Fruit fly (Drosophila melanogaster) whole organism, embryonic: ENCODE results near the gene tyn.

Experiments
- B-H2 ChIP-seq: fragments of 200-800 bp; sonication (Bioruptor generic); optimal IDR thresholded peaks from 2 replicates; lab custom pipeline; 2018; ENCODE audit warnings: missing biosample characterization, mild to moderate bottlenecking, missing genetic modification characterization
- BEAF-32 ChIP-seq: fragments of 200-800 bp; sonication (Bioruptor generic); optimal IDR thresholded peaks from 3 replicates; lab custom pipeline; 2017; ENCODE audit warnings: missing biosample characterization, missing genetic modification characterization, mild to moderate bottlenecking, moderate library complexity, missing genetic modification reagents
- Bdp1 ChIP-seq: fragments of 200-800 bp; sonication (Bioruptor generic); optimal IDR thresholded peaks from 3 replicates; lab custom pipeline; 2016; ENCODE audit warnings: missing biosample characterization, missing genetic modification characterization
- BtbVII ChIP-seq: fragments of 200-800 bp; sonication (Bioruptor generic); optimal IDR thresholded peaks from 3 replicates; lab custom pipeline; 2017; ENCODE audit warnings: missing biosample characterization, mild to moderate bottlenecking, missing genetic modification characterization
- Bteb2 ChIP-seq: fragments of 200-800 bp; sonication (Bioruptor generic); optimal IDR thresholded peaks from 2 replicates; lab custom pipeline; 2016; ENCODE audit warnings: missing biosample characterization, missing genetic modification characterization
- CG10979 ChIP-seq: fragments of 200-800 bp; sonication (Bioruptor generic); optimal IDR thresholded peaks from 2 replicates; lab custom pipeline; 2018; ENCODE audit warnings: missing biosample characterization, mild to moderate bottlenecking, missing genetic modification characterization, moderate library complexity
- CG11247 ChIP-seq: fragments of 200-800 bp; sonication (Bioruptor generic); IDR thresholded peaks from 2 replicates; pipeline ENCODE4 v1.3.6; 2022; ENCODE audit warnings: missing biosample characterization, missing genetic modification characterization
- CG12155 ChIP-seq: fragments of 200-800 bp; sonication (Bioruptor generic); optimal IDR thresholded peaks from 3 replicates; lab custom pipeline; 2016; ENCODE audit warnings: missing biosample characterization, missing genetic modification characterization
- CG12219 ChIP-seq: fragments of 200-800 bp; sonication (Bioruptor generic); optimal IDR thresholded peaks from 3 replicates; lab custom pipeline; 2018; ENCODE audit warnings: missing biosample characterization, mild to moderate bottlenecking, missing genetic modification characterization
- CG12299 ChIP-seq: fragments of 200-800 bp; sonication (Bioruptor generic); optimal IDR thresholded peaks from 2 replicates; lab custom pipeline; 2018; ENCODE audit warnings: missing biosample characterization, mild to moderate bottlenecking, missing genetic modification characterization
- CG12744 ChIP-seq: fragments of 200-800 bp; sonication (Bioruptor generic); optimal IDR thresholded peaks from 2 replicates; lab custom pipeline; 2016; ENCODE audit warnings: missing biosample characterization, missing genetic modification characterization
- CG13296 ChIP-seq: fragments of 200-800 bp; sonication (Bioruptor generic); optimal IDR thresholded peaks from 3 replicates; lab custom pipeline; 2018; ENCODE audit warnings: missing biosample characterization, mild to moderate bottlenecking, missing genetic modification characterization
- CG14050 ChIP-seq: fragments of 200-800 bp; sonication (Bioruptor generic); IDR thresholded peaks from 3 replicates; pipeline ENCODE4 v1.3.6; 2022; ENCODE audit warnings: missing biosample characterization, missing genetic modification characterization
- CG14667 ChIP-seq: fragments of 200-800 bp; sonication (Bioruptor generic); IDR thresholded peaks from 2 replicates; pipeline ENCODE4 v1.3.6; 2022; ENCODE audit warnings: missing biosample characterization, missing genetic modification characterization
- CG15073 ChIP-seq: fragments of 200-800 bp; sonication (Bioruptor generic); optimal IDR thresholded peaks from 2 replicates; lab custom pipeline; 2016; ENCODE audit warnings: missing biosample characterization, missing genetic modification characterization
- CG17359 ChIP-seq: fragments of 200-800 bp; sonication (Bioruptor generic); optimal IDR thresholded peaks from 3 replicates; lab custom pipeline; 2018; ENCODE audit warnings: missing biosample characterization, mild to moderate bottlenecking, missing genetic modification characterization, moderate library complexity
- CG17385 ChIP-seq: fragments of 200-800 bp; sonication (Bioruptor generic); optimal IDR thresholded peaks from 3 replicates; lab custom pipeline; 2018; ENCODE audit warnings: missing biosample characterization, mild to moderate bottlenecking, missing genetic modification characterization
- CG2678 ChIP-seq: fragments of 200-800 bp; sonication (Bioruptor generic); optimal IDR thresholded peaks from 3 replicates; lab custom pipeline; 2019; ENCODE audit warnings: missing biosample characterization, mild to moderate bottlenecking, missing genetic modification characterization, moderate library complexity
- CG30431 ChIP-seq: fragments of 200-800 bp; sonication (Bioruptor generic); optimal IDR thresholded peaks from 2 replicates; lab custom pipeline; 2017; ENCODE audit warnings: missing biosample characterization, missing genetic modification characterization
- CG32767 ChIP-seq: fragments of 200-800 bp; sonication (Bioruptor generic); IDR thresholded peaks from 2 replicates; pipeline ENCODE4 v1.3.6; 2022; ENCODE audit warnings: missing biosample characterization, missing genetic modification characterization
- CG4730 ChIP-seq: fragments of 200-800 bp; sonication (Bioruptor generic); IDR thresholded peaks from 2 replicates; pipeline ENCODE4 v1.3.6; 2022; ENCODE audit warnings: missing biosample characterization, missing genetic modification characterization
- CG6854 ChIP-seq: fragments of 200-800 bp; sonication (Bioruptor generic); optimal IDR thresholded peaks from 3 replicates; lab custom pipeline; 2017; ENCODE audit warnings: missing biosample characterization, mild to moderate bottlenecking, missing genetic modification characterization
- CG7357 ChIP-seq: fragments of 200-800 bp; sonication (Bioruptor generic); IDR thresholded peaks from 3 replicates; pipeline ENCODE4 v1.3.6; 2022; ENCODE audit warnings: missing biosample characterization, missing genetic modification characterization
- CG8924 ChIP-seq: fragments of 200-800 bp; optimal IDR thresholded peaks from 3 replicates; lab custom pipeline; 2019; ENCODE audit warnings: missing biosample characterization, mild to moderate bottlenecking, missing genetic modification characterization, moderate library complexity
- Camta ChIP-seq: fragments of 200-800 bp; sonication (Bioruptor generic); optimal IDR thresholded peaks from 2 replicates; lab custom pipeline; 2016; ENCODE audit warnings: missing biosample characterization, missing genetic modification characterization
- H2.0 ChIP-seq: fragments of 200-800 bp; sonication (Bioruptor generic); IDR thresholded peaks from 2 replicates; pipeline ENCODE4 v1.3.6; 2022; ENCODE audit warnings: missing biosample characterization, missing genetic modification characterization
- HmgZ ChIP-seq: fragments of 200-800 bp; sonication (Bioruptor generic); optimal IDR thresholded peaks from 2 replicates; lab custom pipeline; 2018; ENCODE audit warnings: missing biosample characterization, mild to moderate bottlenecking, missing genetic modification characterization
- Myb ChIP-seq: fragments of 200-800 bp; sonication (Bioruptor generic); optimal IDR thresholded peaks from 2 replicates; lab custom pipeline; 2016; ENCODE audit warnings: missing biosample characterization, missing genetic modification characterization
- Neu2 ChIP-seq: fragments of 200-800 bp; sonication (Bioruptor generic); optimal IDR thresholded peaks from 3 replicates; lab custom pipeline; 2016; ENCODE audit warnings: missing biosample characterization, missing genetic modification characterization, borderline replicate concordance
- TFAM ChIP-seq: fragments of 200-800 bp; sonication (Bioruptor generic); optimal IDR thresholded peaks from 2 replicates; lab custom pipeline; 2017; ENCODE audit warnings: missing biosample characterization, missing genetic modification characterization, inconsistent platforms
- caup ChIP-seq: fragments of 200-800 bp; sonication (Bioruptor generic); optimal IDR thresholded peaks from 3 replicates; lab custom pipeline; 2017; ENCODE audit warnings: missing biosample characterization, mild to moderate bottlenecking, missing genetic modification characterization, moderate library complexity; ENCODE audit not compliant: severe bottlenecking
- crc ChIP-seq: fragments of 200-800 bp; sonication (Bioruptor generic); optimal IDR thresholded peaks from 2 replicates; lab custom pipeline; 2016; ENCODE audit warnings: missing biosample characterization, missing genetic modification characterization
- croc ChIP-seq: fragments of 200-800 bp; sonication (Bioruptor generic); conservative IDR thresholded peaks from 3 replicates; pipeline ENCODE4 v1.3.6; 2022; ENCODE audit warnings: missing biosample characterization, missing genetic modification characterization
- emc ChIP-seq: fragments of 200-800 bp; sonication (Bioruptor generic); optimal IDR thresholded peaks from 2 replicates; lab custom pipeline; 2016; ENCODE audit warnings: missing biosample characterization, missing genetic modification characterization
- ems ChIP-seq: fragments of 200-800 bp; sonication (Bioruptor generic); optimal IDR thresholded peaks from 3 replicates; lab custom pipeline; 2016; ENCODE audit warnings: missing biosample characterization, missing genetic modification characterization
- en ChIP-seq: fragments of 200-800 bp; sonication (Bioruptor generic); optimal IDR thresholded peaks from 2 replicates; lab custom pipeline; 2016; ENCODE audit warnings: missing biosample characterization, missing genetic modification characterization
- gro ChIP-seq: fragments of 200-800 bp; sonication (Bioruptor generic); optimal IDR thresholded peaks from 2 replicates; lab custom pipeline; 2016; ENCODE audit warnings: missing biosample characterization, missing genetic modification characterization
- gt ChIP-seq: fragments of 200-800 bp; sonication (Bioruptor generic); IDR thresholded peaks from 2 replicates; pipeline ENCODE4 v1.3.6; 2022; ENCODE audit warnings: missing biosample characterization, missing genetic modification characterization
- luna ChIP-seq: fragments of 200-800 bp; sonication (Bioruptor generic); optimal IDR thresholded peaks from 2 replicates; lab custom pipeline; 2016; ENCODE audit warnings: missing biosample characterization, missing genetic modification characterization
- nerfin-1 ChIP-seq: fragments of 200-800 bp; sonication (Bioruptor generic); optimal IDR thresholded peaks from 3 replicates; lab custom pipeline; 2019; ENCODE audit warnings: missing biosample characterization, mild to moderate bottlenecking, missing genetic modification characterization, moderate library complexity
- oc ChIP-seq: fragments of 200-800 bp; sonication (Bioruptor generic); optimal IDR thresholded peaks from 2 replicates; lab custom pipeline; 2018; ENCODE audit warnings: missing biosample characterization, mild to moderate bottlenecking, missing genetic modification characterization, moderate library complexity
- pho ChIP-seq: fragments of 200-800 bp; sonication (Bioruptor generic); optimal IDR thresholded peaks from 2 replicates; lab custom pipeline; 2016; ENCODE audit warnings: missing biosample characterization, missing genetic modification characterization
- psq ChIP-seq: fragments of 200-800 bp; sonication (Bioruptor generic); optimal IDR thresholded peaks from 2 replicates; lab custom pipeline; 2017; ENCODE audit warnings: missing biosample characterization, missing genetic modification characterization
- repo ChIP-seq: fragments of 200-800 bp; sonication (Bioruptor generic); optimal IDR thresholded peaks from 2 replicates; lab custom pipeline; 2016; ENCODE audit warnings: missing biosample characterization, missing genetic modification characterization
- rib ChIP-seq: fragments of 200-800 bp; sonication (Bioruptor generic); IDR thresholded peaks from 2 replicates; pipeline ENCODE4 v1.3.6; 2022; ENCODE audit warnings: missing biosample characterization, missing genetic modification characterization
- run ChIP-seq: fragments of 200-800 bp; sonication (Bioruptor generic); optimal IDR thresholded peaks from 3 replicates; lab custom pipeline; 2018; ENCODE audit warnings: missing biosample characterization, mild to moderate bottlenecking, missing genetic modification characterization
- schlank ChIP-seq: fragments of 200-800 bp; sonication (Bioruptor generic); optimal IDR thresholded peaks from 2 replicates; lab custom pipeline; 2018; ENCODE audit warnings: missing biosample characterization, mild to moderate bottlenecking, missing genetic modification characterization
- shn ChIP-seq: fragments of 200-800 bp; sonication (Bioruptor generic); optimal IDR thresholded peaks from 3 replicates; lab custom pipeline; 2016; ENCODE audit warnings: missing biosample characterization, missing genetic modification characterization
- ssp ChIP-seq: fragments of 200-800 bp; sonication (Bioruptor generic); IDR thresholded peaks from 2 replicates; pipeline ENCODE4 v1.3.6; 2022; ENCODE audit warnings: missing biosample characterization, missing genetic modification characterization
- tgo ChIP-seq: fragments of 200-800 bp; sonication (Bioruptor generic); IDR thresholded peaks from 3 replicates; pipeline ENCODE4 v1.3.6; 2022; ENCODE audit warnings: missing biosample characterization, missing genetic modification characterization
- ttk ChIP-seq: fragments of 200-800 bp; sonication (Bioruptor generic); IDR thresholded peaks from 2 replicates; pipeline ENCODE4 v2.1.2; 2022; ENCODE audit warnings: missing biosample characterization, missing genetic modification characterization
- tx ChIP-seq: fragments of 200-800 bp; sonication (Bioruptor generic); optimal IDR thresholded peaks from 2 replicates; lab custom pipeline; 2016; ENCODE audit warnings: missing biosample characterization, missing genetic modification characterization
- zfh2 ChIP-seq: fragments of 200-800 bp; sonication (Bioruptor generic); optimal IDR thresholded peaks from 2 replicates; lab custom pipeline; 2016; ENCODE audit warnings: missing biosample characterization, missing genetic modification characterization

Gene tyn

DNA sequence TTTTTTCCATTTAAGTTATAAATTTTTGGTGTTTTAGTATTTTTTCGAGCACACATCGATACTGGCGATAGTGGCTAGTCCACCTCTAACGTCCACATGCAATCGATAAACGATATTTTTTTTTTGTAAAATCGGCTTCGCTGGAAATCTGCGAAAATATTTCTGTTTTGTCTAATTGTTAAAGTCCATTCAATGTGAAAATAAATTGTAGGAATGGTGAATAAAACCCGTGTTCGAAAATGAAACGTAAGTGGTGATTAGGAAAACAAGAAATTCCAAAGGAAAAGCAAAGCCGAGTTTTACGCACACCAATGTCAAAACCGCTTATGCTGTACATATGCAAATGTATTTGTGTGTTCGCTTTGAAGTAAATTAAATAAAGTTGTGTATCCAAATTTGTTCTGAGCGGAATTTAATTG lies 12.8 kb upstream of the tyn start, which contains the start of gene RhoGAP1A (continued):
- TF ChIP-seq CG8924 (tag; lab: Kevin White, UChicago) (peak; percentile 10), CG14050 (GFP tag; lab: Robert Waterston, UW) (no peak), CG12155 (no peak), HmgZ (tag; lab: Kevin White, UChicago) (peak; percentile 45), tx (no peak), rib (GFP tag; lab: Robert Waterston, UW) (no peak), CG32767 (GFP tag; lab: Robert Waterston, UW) (no peak), zfh2 (peak; percentile 16), CG17359 (tag; lab: Kevin White, UChicago) (no peak), CG13296 (GFP tag; lab: Kevin White, UChicago) (no peak), schlank (tag; lab: Kevin White, UChicago) (no peak), BEAF-32 (peak; percentile 79), tgo (GFP tag; lab: Robert Waterston, UW) (no peak), nerfin-1 (no peak), B-H2 (GFP tag; lab: Kevin White, UChicago) (no peak), luna (GFP tag; lab: Kevin White, UChicago) (no peak), gro (GFP tag; lab: Kevin White, UChicago) (no peak), croc (GFP tag; lab: Robert Waterston, UW) (no peak), TFAM (GFP tag; lab: Kevin White, UChicago) (no peak), ems (GFP tag; lab: Kevin White, UChicago) (no peak), Neu2 (GFP tag; lab: Kevin White, UChicago) (no peak), pho (GFP tag; lab: Kevin White, UChicago) (no peak), CG12744 (GFP tag; lab: Kevin White, UChicago) (no peak), CG12219 (GFP tag; lab: Kevin White, UChicago) (no peak), CG4730 (GFP tag; lab: Robert Waterston, UW) (no peak), run (tag; lab: Kevin White, UChicago) (no peak), CG14667 (GFP tag; lab: Robert Waterston, UW) (no peak), Myb (GFP tag; lab: Kevin White, UChicago) (peak; percentile 34), shn (no peak), CG12299 (tag; lab: Kevin White, UChicago) (no peak), ssp (no peak), en (GFP tag; lab: Kevin White, UChicago) (no peak), CG10979 (tag; lab: Kevin White, UChicago) (no peak), H2.0 (no peak), psq (no peak), ttk (GFP tag; lab: Robert Waterston, UW) (no peak), CG15073 (GFP tag; lab: Kevin White, UChicago) (no peak), Bdp1 (GFP tag; lab: Kevin White, UChicago) (no peak), CG2678 (tag; lab: Kevin White, UChicago) (no peak), CG30431 (GFP tag; lab: Kevin White, UChicago) (no peak), oc (tag; lab: Kevin White, UChicago) (no peak), CG6854 (no peak), repo (GFP tag; lab: Kevin White, UChicago) (no peak), emc (no peak), BtbVII (GFP tag; lab: Kevin White, UChicago) (no peak), CG17385 (GFP tag; lab: Kevin White, UChicago) (no peak), Camta (GFP tag; lab: Kevin White, UChicago) (no peak), gt (no peak), Bteb2 (no peak), caup (GFP tag; lab: Kevin White, UChicago) (no peak), CG11247 (GFP tag; lab: Robert Waterston, UW) (no peak), CG7357 (GFP tag; lab: Robert Waterston, UW) (no peak), crc (no peak)
